Fruit fly (Drosophila melanogaster) whole organism, wandering third instar larva: ENCODE data around the gene CG32112.
A peak's percentile ranks its signal among the peaks of the same experiment; 100 is the strongest.

ENCODE experiments used
- CG32264 ChIP-seq: fragments of 200-800 bp; sonication (Bioruptor generic); optimal IDR thresholded peaks from 2 replicates; lab custom pipeline; 2016; ENCODE audit warnings: missing biosample characterization, missing genetic modification characterization
- CG9705 ChIP-seq: fragments of 200-800 bp; sonication (Bioruptor generic); optimal IDR thresholded peaks from 2 replicates; lab custom pipeline; 2018; ENCODE audit warnings: missing biosample characterization, mild to moderate bottlenecking, missing genetic modification characterization
- Dfd ChIP-seq: fragments of >200 bp; optimal IDR thresholded peaks from 2 replicates; lab custom pipeline; 2017; ENCODE audit warnings: missing biosample characterization, missing genetic modification characterization
- Dif ChIP-seq: fragments of 200-275, 200-300 bp; sonication (Bioruptor generic); optimal IDR thresholded peaks from 2 replicates; lab custom pipeline; 2018; ENCODE audit warnings: missing biosample characterization, missing genetic modification characterization; ENCODE audit not compliant: partially characterized antibody
- GATAd ChIP-seq: sonication (Bioruptor generic); optimal IDR thresholded peaks from 2 replicates; lab custom pipeline; 2016; ENCODE audit warnings: missing biosample characterization, missing genetic modification characterization
- HLH106 ChIP-seq: fragments of 200-800 bp; optimal IDR thresholded peaks from 3 replicates; lab custom pipeline; 2019; ENCODE audit warnings: missing biosample characterization, mild to moderate bottlenecking, missing genetic modification characterization, moderate library complexity
- Hnf4 ChIP-seq: fragments of 200-800 bp; sonication (Bioruptor generic); optimal IDR thresholded peaks from 2 replicates; lab custom pipeline; 2016; ENCODE audit warnings: missing biosample characterization, mild to moderate bottlenecking, missing genetic modification characterization
- Hr78 ChIP-seq: fragments of >200 bp; optimal IDR thresholded peaks from 2 replicates; lab custom pipeline; 2017; ENCODE audit warnings: missing biosample characterization, missing genetic modification characterization
- Hr83 ChIP-seq: fragments of 200-300 bp; sonication (Bioruptor generic); optimal IDR thresholded peaks from 2 replicates; lab custom pipeline; 2016; ENCODE audit warnings: missing biosample characterization, mild to moderate bottlenecking, missing genetic modification characterization, moderate library complexity; ENCODE audit not compliant: poor library complexity, severe bottlenecking
- Jra ChIP-seq: sonication (Bioruptor generic); optimal IDR thresholded peaks from 2 replicates; lab custom pipeline; 2016; ENCODE audit warnings: missing biosample characterization, missing genetic modification characterization
- Mio ChIP-seq: sonication (Bioruptor generic); optimal IDR thresholded peaks from 2 replicates; lab custom pipeline; 2016; ENCODE audit warnings: missing biosample characterization, missing genetic modification characterization
- N ChIP-seq: fragments of >200 bp; optimal IDR thresholded peaks from 2 replicates; lab custom pipeline; 2018; ENCODE audit warnings: missing biosample characterization, missing external identifiers, missing genetic modification characterization
- Rel ChIP-seq, 2 experiments: fragments of 200-800 bp; sonication (Bioruptor generic) in 1 of 2; optimal IDR thresholded peaks; 2 replicates in 1 of 2; 3 replicates in 1 of 2; lab custom pipeline; 2016 to 2019; ENCODE audit warnings: mild to moderate bottlenecking in 2 of 2, missing biosample characterization in 2 of 2, missing genetic modification characterization in 2 of 2, moderate library complexity in 1 of 2
- Sp1 ChIP-seq: fragments of 200-800 bp; sonication (Bioruptor generic); optimal IDR thresholded peaks from 3 replicates; lab custom pipeline; 2019; ENCODE audit warnings: missing biosample characterization, mild to moderate bottlenecking, missing genetic modification characterization, moderate library complexity
- Vsx2 ChIP-seq: fragments of 200-300, 225-300 bp; sonication (Bioruptor generic); optimal IDR thresholded peaks from 2 replicates; lab custom pipeline; 2018; ENCODE audit warnings: missing biosample characterization, missing genetic modification characterization; ENCODE audit not compliant: partially characterized antibody
- br ChIP-seq: fragments of 200-800 bp; sonication (Bioruptor generic); optimal IDR thresholded peaks from 2 replicates; lab custom pipeline; 2016; ENCODE audit warnings: missing biosample characterization, missing genetic modification characterization
- brk ChIP-seq: fragments of 200-800 bp; sonication (Bioruptor generic); optimal IDR thresholded peaks from 2 replicates; lab custom pipeline; 2016; ENCODE audit warnings: missing biosample characterization, mild to moderate bottlenecking, missing genetic modification characterization
- dmrt93B ChIP-seq: fragments of 200-800 bp; sonication (Bioruptor generic); optimal IDR thresholded peaks from 2 replicates; lab custom pipeline; 2018; ENCODE audit warnings: missing biosample characterization, mild to moderate bottlenecking, missing genetic modification characterization
- dsf ChIP-seq: sonication (Bioruptor generic); optimal IDR thresholded peaks from 2 replicates; lab custom pipeline; 2016; ENCODE audit warnings: missing biosample characterization, missing genetic modification characterization, borderline replicate concordance
- ey ChIP-seq: fragments of 200-800 bp; sonication (Bioruptor generic); optimal IDR thresholded peaks from 2 replicates; lab custom pipeline; 2016; ENCODE audit warnings: missing biosample characterization, missing genetic modification characterization
- foxo ChIP-seq, 2 experiments: fragments of 200-800 bp; sonication (Bioruptor generic); optimal IDR thresholded peaks; 2 replicates in 1 of 2; 3 replicates in 1 of 2; lab custom pipeline; 2016 to 2017; ENCODE audit warnings: missing biosample characterization in 2 of 2, missing genetic modification characterization in 2 of 2
- fru ChIP-seq: fragments of 200-800 bp; sonication (Bioruptor generic); optimal IDR thresholded peaks from 3 replicates; lab custom pipeline; 2016; ENCODE audit warnings: missing biosample characterization, mild to moderate bottlenecking, missing genetic modification characterization
- lola ChIP-seq: fragments of >200 bp; optimal IDR thresholded peaks from 2 replicates; lab custom pipeline; 2017; ENCODE audit warnings: missing biosample characterization, missing genetic modification characterization
- pan ChIP-seq: fragments of >200 bp; optimal IDR thresholded peaks from 2 replicates; lab custom pipeline; 2017
- psq ChIP-seq: fragments of 200-800 bp; sonication (Bioruptor generic); optimal IDR thresholded peaks from 3 replicates; lab custom pipeline; 2017; ENCODE audit warnings: missing biosample characterization, mild to moderate bottlenecking, missing genetic modification characterization, moderate library complexity
- rgr ChIP-seq: fragments of 200-800 bp; sonication (Bioruptor generic); optimal IDR thresholded peaks from 3 replicates; lab custom pipeline; 2016; ENCODE audit warnings: missing biosample characterization, mild to moderate bottlenecking, missing genetic modification characterization
- sage ChIP-seq: fragments of 200-800 bp; sonication (Bioruptor generic); optimal IDR thresholded peaks from 2 replicates; lab custom pipeline; 2016; ENCODE audit warnings: missing biosample characterization, mild to moderate bottlenecking, missing genetic modification characterization
- sv ChIP-seq: fragments of 200-800 bp; sonication (Bioruptor generic); optimal IDR thresholded peaks from 3 replicates; lab custom pipeline; 2016; ENCODE audit warnings: missing biosample characterization, missing genetic modification characterization
- usp ChIP-seq: fragments of >200 bp; optimal IDR thresholded peaks from 2 replicates; lab custom pipeline; 2017; ENCODE audit warnings: missing biosample characterization, missing genetic modification characterization
- woc ChIP-seq: sonication (Bioruptor generic); optimal IDR thresholded peaks from 2 replicates; lab custom pipeline; 2016; ENCODE audit warnings: missing biosample characterization, mild to moderate bottlenecking, missing genetic modification characterization

The CG32112 gene

dm6 chr3L:12695695-12696094, 45.8 kb upstream of the CG32112 start:
- no peak for TF ChIP-seq CG32264 (GFP tag; lab: Kevin White, UChicago)
- no peak for TF ChIP-seq dsf (GFP tag; lab: Kevin White, UChicago)
- TF ChIP-seq Rel (GFP tag; optimal IDR thresholded peaks at IDR 0.05; lab: Kevin White, UChicago), result no peak
- no peak for TF ChIP-seq Rel (tag; optimal IDR thresholded peaks at IDR 0.05; lab: Kevin White, UChicago)
- TF ChIP-seq sage (GFP tag; lab: Kevin White, UChicago), result no peak
- TF ChIP-seq Hr78 (GFP tag; lab: Kevin White, UChicago), result no peak
- no peak for TF ChIP-seq HLH106 (tag; lab: Kevin White, UChicago)
- no peak for TF ChIP-seq Mio (GFP tag; lab: Kevin White, UChicago)
- TF ChIP-seq N (GFP tag; lab: Kevin White, UChicago), result no peak
- no peak for TF ChIP-seq usp (GFP tag; lab: Kevin White, UChicago)
- TF ChIP-seq Dif (GFP tag; lab: Kevin White, UChicago), result no peak
- no peak for TF ChIP-seq Sp1
- no peak for TF ChIP-seq foxo (GFP tag; optimal IDR thresholded peaks at IDR 0.05; lab: Kevin White, UChicago)
- no peak for TF ChIP-seq Vsx2 (GFP tag; lab: Kevin White, UChicago)
- TF ChIP-seq dmrt93B (GFP tag; lab: Kevin White, UChicago), result no peak
- no peak for TF ChIP-seq GATAd (GFP tag; lab: Kevin White, UChicago)
- TF ChIP-seq, all 38 proteins: peak for 0

DNA sequence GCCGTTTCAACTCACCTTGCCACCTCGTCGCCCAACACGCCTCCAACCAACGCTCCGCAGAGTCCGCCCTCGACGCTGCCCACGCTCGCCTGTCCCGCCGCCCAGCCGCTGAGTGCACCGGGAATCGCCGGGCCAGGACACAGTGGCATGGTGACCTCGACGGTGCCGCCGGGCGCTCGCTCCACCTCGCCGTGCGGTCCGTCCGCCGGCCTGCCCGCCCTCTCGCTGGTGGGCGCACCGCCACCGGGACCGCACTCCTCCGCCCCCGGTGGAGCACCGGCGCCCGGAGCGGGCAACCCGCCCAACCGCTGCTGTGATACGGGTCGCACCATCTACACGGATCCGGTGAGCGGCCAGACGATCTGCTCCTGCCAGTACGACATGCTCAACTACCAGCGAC, 45.0 kb upstream of the CG32112 start:
- TF ChIP-seq dmrt93B (GFP tag; lab: Kevin White, UChicago) (no peak), Dfd (GFP tag; lab: Kevin White, UChicago) (peak; percentile 99)

DNA sequence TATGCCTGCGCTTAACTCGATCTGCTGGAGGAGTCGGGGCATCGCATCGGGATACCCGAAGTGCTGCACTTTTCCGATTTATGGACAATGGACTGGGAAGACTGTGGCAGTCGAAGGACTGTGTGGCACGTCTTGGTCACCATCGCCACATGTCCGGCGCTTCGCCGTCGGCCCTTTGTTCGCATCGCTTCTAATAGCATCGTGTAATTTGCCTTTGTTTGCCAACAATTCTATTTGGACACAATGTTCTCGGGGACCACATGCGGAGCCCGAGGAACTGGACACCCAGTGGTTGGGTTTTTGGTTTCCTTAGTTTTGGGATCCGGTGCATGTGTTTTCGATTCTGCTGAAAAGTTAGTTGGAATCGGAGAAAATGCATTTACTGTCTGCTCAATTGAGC, 44.0 kb upstream of the CG32112 start:
- no peak for TF ChIP-seq pan (lab: Kevin White, UChicago)
- no peak for TF ChIP-seq Hr83 (GFP tag; lab: Kevin White, UChicago)

DNA sequence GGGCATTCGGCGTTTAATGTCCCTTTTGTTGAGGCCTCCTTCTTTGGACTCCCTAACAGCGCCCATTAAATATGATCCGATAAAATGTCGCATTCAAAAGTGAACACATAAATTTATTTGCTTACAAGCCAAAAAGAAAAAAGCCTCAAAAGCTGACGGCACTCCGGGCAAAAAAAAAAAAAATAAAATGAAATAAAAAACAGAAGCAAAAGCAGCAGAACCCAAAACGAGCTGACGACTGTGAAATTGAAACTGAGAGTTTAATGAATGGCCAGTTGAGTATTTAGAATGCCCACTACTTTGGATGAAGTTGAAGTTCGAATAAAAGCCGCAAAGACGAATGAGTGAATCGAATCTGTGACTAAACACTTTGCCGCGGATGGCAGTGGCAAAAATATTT, 43.3 kb upstream of the CG32112 start:
- TF ChIP-seq rgr, result no peak
- no peak for TF ChIP-seq foxo (GFP tag; optimal IDR thresholded peaks at IDR 0.05; lab: Kevin White, UChicago)
- no peak for TF ChIP-seq psq
- no peak for TF ChIP-seq lola
- TF ChIP-seq Vsx2 (GFP tag; lab: Kevin White, UChicago), result no peak
- TF ChIP-seq CG32264 (GFP tag; lab: Kevin White, UChicago), result no peak
- TF ChIP-seq dmrt93B (GFP tag; lab: Kevin White, UChicago), result no peak
- no peak for TF ChIP-seq N (GFP tag; lab: Kevin White, UChicago)
- TF ChIP-seq fru, result no peak
- TF ChIP-seq sage (GFP tag; lab: Kevin White, UChicago), result no peak
- TF ChIP-seq Dfd (GFP tag; lab: Kevin White, UChicago), result no peak
- no peak for TF ChIP-seq brk

DNA sequence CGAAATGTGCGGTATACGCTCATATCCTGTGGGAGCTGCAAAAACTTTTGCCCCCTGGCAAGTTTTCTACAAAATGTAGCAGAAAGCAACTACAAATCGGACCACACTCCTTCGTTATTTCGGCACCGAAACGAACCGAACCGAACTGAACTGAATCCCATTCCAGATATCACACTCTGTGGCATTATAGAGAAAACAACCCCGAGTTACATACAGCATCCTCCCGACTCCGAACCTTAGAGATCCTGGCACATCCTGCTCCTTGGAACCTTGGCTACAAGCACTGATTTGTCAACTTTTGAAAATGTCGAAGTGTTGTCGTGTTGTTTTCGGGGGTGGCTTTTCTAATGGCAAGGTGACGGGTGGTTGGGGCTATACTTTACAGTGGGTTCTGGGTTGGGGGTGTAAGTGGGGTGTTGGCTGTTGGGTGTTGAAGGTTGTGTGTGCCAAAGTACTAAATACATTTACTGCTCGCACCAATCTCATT, 41.0 kb upstream of the CG32112 start:
- TF ChIP-seq br (no peak), dsf (GFP tag; lab: Kevin White, UChicago) (no peak), rgr (no peak), sv (no peak), Hr83 (GFP tag; lab: Kevin White, UChicago) (no peak), pan (lab: Kevin White, UChicago) (no peak), Dfd (GFP tag; lab: Kevin White, UChicago) (no peak)
- TF ChIP-seq, all 38 proteins: peak for 0

- TF ChIP-seq HLH106 (tag; lab: Kevin White, UChicago) (no peak), CG9705 (no peak)
- TF ChIP-seq, all 38 proteins: peak for 0
Observed at dm6 chr3L:12701335-12701734, 40.2 kb upstream of the CG32112 start.

dm6 chr3L:12703451-12704020, 38.0 kb upstream of the CG32112 start:
- no peak for TF ChIP-seq ey (GFP tag; lab: Kevin White, UChicago)
- TF ChIP-seq pan (lab: Kevin White, UChicago), result no peak
- no peak for TF ChIP-seq HLH106 (tag; lab: Kevin White, UChicago)
- no peak for TF ChIP-seq Mio (GFP tag; lab: Kevin White, UChicago)
- TF ChIP-seq sage (GFP tag; lab: Kevin White, UChicago), result no peak
- no peak for TF ChIP-seq Hnf4 (GFP tag; lab: Kevin White, UChicago)
- TF ChIP-seq Dfd (GFP tag; lab: Kevin White, UChicago), result no peak
- no peak for TF ChIP-seq Jra (GFP tag; lab: Kevin White, UChicago)
- no peak for TF ChIP-seq N (GFP tag; lab: Kevin White, UChicago)
- no peak for TF ChIP-seq rgr
- no peak for TF ChIP-seq CG9705
- TF ChIP-seq br, result no peak
- TF ChIP-seq dmrt93B (GFP tag; lab: Kevin White, UChicago), result no peak
- TF ChIP-seq Hr78 (GFP tag; lab: Kevin White, UChicago), result no peak
- no peak for TF ChIP-seq fru
- no peak for TF ChIP-seq Dif (GFP tag; lab: Kevin White, UChicago)
- TF ChIP-seq woc, result no peak
- no peak for TF ChIP-seq usp (GFP tag; lab: Kevin White, UChicago)
- TF ChIP-seq sv, result no peak
- no peak for TF ChIP-seq brk
- TF ChIP-seq, all 38 proteins: peak for 0
